Worm (Caenorhabditis elegans) whole organism, L4/young adult: ENCODE data around the gene srz-101.
"Not testable (repeated sequence)": the region's sequence is repeated elsewhere in the genome, so short reads cannot be mapped to it uniquely, and the experiment has no call there.

Experiments used
- W03F9.2 ChIP-seq: fragments of 150-350 bp; optimal IDR thresholded peaks from 2 replicates; lab custom pipeline; 2014; ENCODE audit warnings: missing biosample characterization, missing genetic modification characterization
- dao-5 ChIP-seq: sonication (generic microtip); optimal IDR thresholded peaks from 2 replicates; lab custom pipeline; 2016; ENCODE audit warnings: missing genotype, missing genetic modification characterization, moderate library complexity, missing compliant biosample characterization

DNA sequence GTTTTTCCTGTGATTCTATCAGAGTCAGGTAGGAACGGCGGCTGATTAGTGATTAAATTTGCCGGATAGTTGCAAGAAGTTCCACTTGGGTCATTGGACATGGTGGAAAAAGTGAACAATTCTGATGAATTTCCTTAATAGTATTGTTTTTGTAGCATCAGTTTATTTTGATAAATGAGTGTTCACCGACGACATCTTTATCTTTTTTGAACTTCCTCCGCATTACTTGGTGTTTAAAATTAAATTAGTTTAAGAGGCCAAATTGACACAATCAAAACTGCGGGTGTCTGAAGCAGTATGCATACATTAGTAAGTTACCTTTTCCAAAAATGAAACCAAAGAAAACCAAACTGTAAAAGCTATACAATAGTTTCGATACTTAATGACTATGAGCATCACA, 45.4 kb upstream of the srz-101 start, which contains the start of gene W06G6.11:
- not testable (repeated sequence) for TF ChIP-seq W03F9.2, dao-5 (tag; lab: Kevin White, UChicago)
